Fruit fly (Drosophila melanogaster) whole organism, embryonic: Measurements from ENCODE around the gene CG34454.

ENCODE experiments used
- Atf6 ChIP-seq: fragments of 200-800 bp; sonication (Bioruptor generic); IDR thresholded peaks from 2 replicates; pipeline ENCODE4 v1.3.6; 2022; ENCODE audit warnings: missing biosample characterization, missing genetic modification characterization
- CG10979 ChIP-seq: fragments of 200-800 bp; sonication (Bioruptor generic); optimal IDR thresholded peaks from 2 replicates; lab custom pipeline; 2018; ENCODE audit warnings: missing biosample characterization, mild to moderate bottlenecking, missing genetic modification characterization, moderate library complexity
- CG15479 ChIP-seq: fragments of 200-800 bp; sonication (Bioruptor generic); optimal IDR thresholded peaks from 3 replicates; lab custom pipeline; 2019; ENCODE audit warnings: missing biosample characterization, mild to moderate bottlenecking, missing genetic modification characterization, moderate library complexity
- CG17612 ChIP-seq: fragments of 200-800 bp; sonication (Bioruptor generic); IDR thresholded peaks from 2 replicates; pipeline ENCODE4 v1.3.6; 2022; ENCODE audit warnings: missing biosample characterization, missing genetic modification characterization
- CG17912 ChIP-seq: fragments of 200-800 bp; sonication (Bioruptor generic); optimal IDR thresholded peaks from 2 replicates; lab custom pipeline; 2018; ENCODE audit warnings: missing biosample characterization, mild to moderate bottlenecking, missing genetic modification characterization
- CG18011 ChIP-seq: fragments of 200-800 bp; sonication (Bioruptor generic); optimal IDR thresholded peaks from 2 replicates; lab custom pipeline; 2017; ENCODE audit warnings: missing biosample characterization, missing genetic modification characterization, mild to moderate bottlenecking, moderate library complexity, missing genotype
- CG2120 ChIP-seq: fragments of 200-800 bp; sonication (Bioruptor generic); optimal IDR thresholded peaks from 3 replicates; lab custom pipeline; 2016; ENCODE audit warnings: missing biosample characterization, missing genetic modification characterization
- CG31388 ChIP-seq: fragments of 200-800 bp; sonication (Bioruptor generic); optimal IDR thresholded peaks from 2 replicates; lab custom pipeline; 2016; ENCODE audit warnings: missing biosample characterization, missing genetic modification characterization
- CG3726 ChIP-seq: fragments of 200-800 bp; sonication (Bioruptor generic); IDR thresholded peaks from 3 replicates; pipeline ENCODE4, ENCODE4 v1.3.6; 2022; ENCODE audit warnings: missing biosample characterization, missing genetic modification characterization
- CG3995 ChIP-seq: fragments of 200-800 bp; sonication (Bioruptor generic); optimal IDR thresholded peaks from 3 replicates; lab custom pipeline; 2016; ENCODE audit warnings: missing biosample characterization, missing genetic modification characterization
- CG4617 ChIP-seq: fragments of 200-800 bp; sonication (Bioruptor generic); optimal IDR thresholded peaks from 3 replicates; lab custom pipeline; 2016; ENCODE audit warnings: missing biosample characterization, missing genetic modification characterization, borderline replicate concordance
- CG4730 ChIP-seq: fragments of 200-800 bp; sonication (Bioruptor generic); IDR thresholded peaks from 2 replicates; pipeline ENCODE4 v1.3.6; 2022; ENCODE audit warnings: missing biosample characterization, missing genetic modification characterization
- CG5245 ChIP-seq: fragments of 200-800 bp; sonication (Bioruptor generic); optimal IDR thresholded peaks from 3 replicates; lab custom pipeline; 2016; ENCODE audit warnings: missing biosample characterization, missing genetic modification characterization
- CG7786 ChIP-seq: fragments of 200-800 bp; sonication (Bioruptor generic); optimal IDR thresholded peaks from 2 replicates; lab custom pipeline; 2016; ENCODE audit warnings: missing biosample characterization, missing genetic modification characterization
- CG7839 ChIP-seq: fragments of 200-800 bp; sonication (Bioruptor generic); optimal IDR thresholded peaks from 3 replicates; lab custom pipeline; 2018; ENCODE audit warnings: missing biosample characterization, mild to moderate bottlenecking, missing genetic modification characterization, moderate library complexity
- CG7928 ChIP-seq: fragments of 200-800 bp; sonication (Bioruptor generic); optimal IDR thresholded peaks from 2 replicates; lab custom pipeline; 2017; ENCODE audit warnings: missing biosample characterization, mild to moderate bottlenecking, missing genetic modification characterization
- CG8944 ChIP-seq: fragments of 200-800 bp; sonication (Bioruptor generic); optimal IDR thresholded peaks from 3 replicates; lab custom pipeline; 2016; ENCODE audit warnings: missing biosample characterization, missing genetic modification characterization
- CG9437 ChIP-seq: fragments of 200-800 bp; sonication (Bioruptor generic); optimal IDR thresholded peaks from 2 replicates; lab custom pipeline; 2018; ENCODE audit warnings: missing biosample characterization, mild to moderate bottlenecking, missing genetic modification characterization
- CTCF ChIP-seq: fragments of 200-800 bp; sonication (Bioruptor generic); optimal IDR thresholded peaks from 2 replicates; lab custom pipeline; 2017; ENCODE audit warnings: missing biosample characterization, mild to moderate bottlenecking, missing genetic modification characterization, moderate library complexity
- D19A ChIP-seq: fragments of 200-800 bp; optimal IDR thresholded peaks from 3 replicates; lab custom pipeline; 2019; ENCODE audit warnings: missing biosample characterization, mild to moderate bottlenecking, missing genetic modification characterization, moderate library complexity
- Drgx ChIP-seq: fragments of 200-800 bp; sonication (Bioruptor generic); IDR thresholded peaks from 2 replicates; pipeline ENCODE4 v1.3.6; 2022; ENCODE audit warnings: missing biosample characterization, missing genetic modification characterization
- Gsc ChIP-seq: fragments of 200-800 bp; sonication (Bioruptor generic); IDR thresholded peaks from 2 replicates; pipeline ENCODE4 v1.3.6; 2022; ENCODE audit warnings: missing biosample characterization, missing genetic modification characterization
- HmgZ ChIP-seq: fragments of 200-800 bp; sonication (Bioruptor generic); optimal IDR thresholded peaks from 2 replicates; lab custom pipeline; 2018; ENCODE audit warnings: missing biosample characterization, mild to moderate bottlenecking, missing genetic modification characterization
- Lpt ChIP-seq: fragments of >200 bp; optimal IDR thresholded peaks from 2 replicates; lab custom pipeline; 2018; ENCODE audit warnings: missing biosample characterization, missing genetic modification characterization
- Mad ChIP-seq: fragments of 200-800 bp; sonication (Bioruptor generic); optimal IDR thresholded peaks from 2 replicates; lab custom pipeline; 2016; ENCODE audit warnings: missing biosample characterization, missing genetic modification characterization
- NC2β ChIP-seq: fragments of 200-800 bp; sonication (Bioruptor generic); optimal IDR thresholded peaks from 2 replicates; lab custom pipeline; 2016; ENCODE audit warnings: missing biosample characterization, missing genetic modification characterization
- Oli ChIP-seq: fragments of 200-800 bp; sonication (Bioruptor generic); optimal IDR thresholded peaks from 2 replicates; lab custom pipeline; 2018; ENCODE audit warnings: missing biosample characterization, mild to moderate bottlenecking, missing genetic modification characterization, moderate library complexity
- Pdp1 ChIP-seq, 2 experiments: fragments of 200-800 bp; sonication (Bioruptor generic); optimal IDR thresholded peaks; 3 replicates each; lab custom pipeline; 2016; ENCODE audit warnings: missing biosample characterization in 2 of 2, missing genetic modification characterization in 2 of 2, mild to moderate bottlenecking in 1 of 2, moderate library complexity in 1 of 2
- Spps ChIP-seq: fragments of 200-800 bp; sonication (Bioruptor generic); optimal IDR thresholded peaks from 2 replicates; lab custom pipeline; 2018; ENCODE audit warnings: missing biosample characterization, mild to moderate bottlenecking, missing genetic modification characterization
- Taf1 ChIP-seq: fragments of 200-800 bp; sonication (Bioruptor generic); IDR thresholded peaks from 2 replicates; pipeline ENCODE4 v1.3.6; 2022; ENCODE audit warnings: missing biosample characterization, missing genetic modification characterization
- amos ChIP-seq: fragments of 200-800 bp; sonication (Bioruptor generic); IDR thresholded peaks from 2 replicates; pipeline ENCODE4 v1.3.6; 2022; ENCODE audit warnings: missing biosample characterization, missing genetic modification characterization; ENCODE audit not compliant: partially characterized antibody
- br ChIP-seq: fragments of >200 bp; optimal IDR thresholded peaks from 2 replicates; lab custom pipeline; 2017
- chif ChIP-seq, 2 experiments: fragments of 200-800 bp; sonication (Bioruptor generic); optimal IDR thresholded peaks; 3 replicates each; lab custom pipeline; 2016; ENCODE audit warnings: missing biosample characterization in 2 of 2, missing genetic modification characterization in 2 of 2
- ci ChIP-seq: fragments of 200-800 bp; sonication (Bioruptor generic); IDR thresholded peaks from 3 replicates; pipeline ENCODE4 v1.3.6; 2022; ENCODE audit warnings: missing biosample characterization, missing genetic modification characterization
- dan ChIP-seq: fragments of 200-800 bp; sonication (Bioruptor generic); IDR thresholded peaks from 2 replicates; pipeline ENCODE4 v1.3.6; 2022; ENCODE audit warnings: missing biosample characterization, missing genetic modification characterization
- en ChIP-seq: fragments of 200-800 bp; sonication (Bioruptor generic); optimal IDR thresholded peaks from 2 replicates; lab custom pipeline; 2016; ENCODE audit warnings: missing biosample characterization, missing genetic modification characterization
- fd96Cb ChIP-seq: fragments of 200-800 bp; sonication (Bioruptor generic); optimal IDR thresholded peaks from 2 replicates; lab custom pipeline; 2018; ENCODE audit warnings: missing biosample characterization, mild to moderate bottlenecking, missing genetic modification characterization, moderate library complexity
- gem ChIP-seq: fragments of 200-800 bp; sonication (Bioruptor generic); optimal IDR thresholded peaks from 2 replicates; lab custom pipeline; 2019; ENCODE audit warnings: missing biosample characterization, mild to moderate bottlenecking, missing genetic modification characterization, moderate library complexity
- hth ChIP-seq: fragments of >200 bp; optimal IDR thresholded peaks from 2 replicates; lab custom pipeline; 2017; ENCODE audit warnings: inconsistent platforms
- mirr ChIP-seq: fragments of 200-800 bp; sonication (Bioruptor generic); optimal IDR thresholded peaks from 3 replicates; lab custom pipeline; 2018; ENCODE audit warnings: missing biosample characterization, mild to moderate bottlenecking, missing genetic modification characterization
- org-1 ChIP-seq: fragments of 200-800 bp; sonication (Bioruptor generic); optimal IDR thresholded peaks from 2 replicates; lab custom pipeline; 2017; ENCODE audit warnings: missing biosample characterization, missing genetic modification characterization
- run ChIP-seq: fragments of 200-800 bp; sonication (Bioruptor generic); optimal IDR thresholded peaks from 3 replicates; lab custom pipeline; 2018; ENCODE audit warnings: missing biosample characterization, mild to moderate bottlenecking, missing genetic modification characterization
- scrt ChIP-seq: fragments of 200-800 bp; sonication (Bioruptor generic); optimal IDR thresholded peaks from 2 replicates; lab custom pipeline; 2018; ENCODE audit warnings: missing biosample characterization, mild to moderate bottlenecking, missing genetic modification characterization, moderate library complexity
- shn ChIP-seq: fragments of 200-800 bp; sonication (Bioruptor generic); optimal IDR thresholded peaks from 3 replicates; lab custom pipeline; 2016; ENCODE audit warnings: missing biosample characterization, missing genetic modification characterization
- sob ChIP-seq: fragments of 200-800 bp; sonication (Bioruptor generic); IDR thresholded peaks from 2 replicates; pipeline ENCODE4 v1.3.6; 2022; ENCODE audit warnings: missing biosample characterization, missing genetic modification characterization
- sqz ChIP-seq: fragments of 200-800 bp; sonication (Bioruptor generic); optimal IDR thresholded peaks from 3 replicates; lab custom pipeline; 2018; ENCODE audit warnings: missing biosample characterization, mild to moderate bottlenecking, missing genetic modification characterization
- sr ChIP-seq: fragments of 200-800 bp; sonication (Bioruptor generic); IDR thresholded peaks from 3 replicates; pipeline ENCODE4 v1.3.6; 2022; ENCODE audit warnings: missing biosample characterization, missing genetic modification characterization
- sug ChIP-seq: fragments of 200-800 bp; optimal IDR thresholded peaks from 2 replicates; lab custom pipeline; 2019; ENCODE audit warnings: missing biosample characterization, mild to moderate bottlenecking, missing genetic modification characterization, moderate library complexity
- toy ChIP-seq: fragments of 200-800 bp; sonication (Bioruptor generic); IDR thresholded peaks from 2 replicates; pipeline ENCODE4 v1.3.6; 2022; ENCODE audit warnings: missing biosample characterization, missing genetic modification characterization
- unpg ChIP-seq: fragments of 200-800 bp; sonication (Bioruptor generic); optimal IDR thresholded peaks from 3 replicates; lab custom pipeline; 2018; ENCODE audit warnings: missing biosample characterization, mild to moderate bottlenecking, missing genetic modification characterization, moderate library complexity
- usp ChIP-seq: fragments of >200 bp; optimal IDR thresholded peaks from 2 replicates; lab custom pipeline; 2017; ENCODE audit warnings: missing biosample characterization, missing genetic modification characterization

CG34454 gene

DNA sequence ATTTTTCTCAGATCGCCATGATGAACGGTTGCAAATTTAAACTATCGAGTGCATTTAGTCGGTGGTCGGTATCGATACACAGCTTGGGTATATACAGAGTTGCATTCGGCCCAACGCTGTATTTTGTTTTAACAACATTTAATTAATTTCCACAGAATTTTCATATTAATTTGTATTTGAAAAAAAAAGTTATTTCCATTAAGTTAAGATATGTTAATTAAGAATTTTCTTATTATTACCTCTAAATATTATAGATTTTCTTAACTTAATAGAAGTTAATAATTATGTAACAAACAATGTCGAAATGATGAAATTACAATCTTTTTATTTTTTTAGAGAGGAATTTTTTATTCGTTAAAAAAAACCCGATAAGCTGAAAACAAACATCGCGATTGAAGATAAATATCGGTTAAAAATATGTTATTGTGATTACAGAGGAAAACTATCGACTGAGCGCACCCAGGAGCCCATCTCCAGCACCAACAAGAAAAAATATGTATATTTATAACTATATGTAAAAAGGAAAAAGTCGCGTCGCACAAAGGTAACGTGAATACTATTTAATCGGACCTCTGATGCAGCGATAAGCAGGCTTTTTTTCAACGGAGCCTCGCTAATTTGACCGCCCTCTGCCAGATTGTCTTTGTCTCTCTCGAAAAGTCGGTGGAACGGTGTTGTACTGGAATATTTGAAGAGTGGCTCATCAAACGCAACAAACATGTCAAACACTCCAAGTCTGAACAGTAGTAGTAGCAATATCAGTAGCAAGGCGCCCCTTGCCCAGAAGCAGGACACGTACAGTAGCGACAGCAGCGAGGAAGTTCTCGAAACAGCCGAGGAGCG, 32.2 kb downstream of the CG34454 start, which contains the start of the genes rno and mri (continued):
- TF ChIP-seq amos (GFP tag; lab: Robert Waterston, UW) (peak; percentile 96), unpg (GFP tag; lab: Kevin White, UChicago) (peak; percentile 67), CG7928 (GFP tag; lab: Kevin White, UChicago) (no peak), fd96Cb (tag; lab: Kevin White, UChicago) (peak; percentile 79), CG10979 (peak; percentile 67), Pdp1 (GFP tag; optimal IDR thresholded peaks at IDR 0.05; lab: Kevin White, UChicago) (peak in 1 of 2 experiments; percentile 50), org-1 (no peak), gem (tag; lab: Kevin White, UChicago) (peak; percentile 90), Gsc (GFP tag; lab: Robert Waterston, UW) (no peak), CG15479 (GFP tag; lab: Kevin White, UChicago) (no peak), br (lab: Kevin White, UChicago) (no peak), CG4617 (GFP tag; lab: Kevin White, UChicago) (peak; percentile 58), CG31388 (GFP tag; lab: Kevin White, UChicago) (no peak), chif (GFP tag; optimal IDR thresholded peaks at IDR 0.05; lab: Kevin White, UChicago) (no peak), CG3995 (GFP tag; lab: Kevin White, UChicago) (peak; percentile 83), sr (GFP tag; lab: Robert Waterston, UW) (no peak), toy (no peak), CG17912 (GFP tag; lab: Kevin White, UChicago) (no peak), sob (GFP tag; lab: Robert Waterston, UW) (peak; percentile 69), run (tag; lab: Kevin White, UChicago) (peak; percentile 37), CG2120 (GFP tag; lab: Kevin White, UChicago) (peak; percentile 67), CG3726 (GFP tag; lab: Robert Waterston, UW) (no peak), Oli (tag; lab: Kevin White, UChicago) (peak; percentile 56), sug (tag; lab: Kevin White, UChicago) (peak; percentile 73), CG5245 (GFP tag; lab: Kevin White, UChicago) (peak; percentile 39), HmgZ (tag; lab: Kevin White, UChicago) (peak; percentile 2), hth (lab: Kevin White, UChicago) (no peak), usp (GFP tag; lab: Kevin White, UChicago) (no peak), CG17612 (GFP tag; lab: Robert Waterston, UW) (no peak), scrt (no peak), Atf6 (GFP tag; lab: Robert Waterston, UW) (peak; percentile 67; the same call in 1 of the 2 replicates), CG18011 (GFP tag; lab: Kevin White, UChicago) (no peak), CG4730 (GFP tag; lab: Robert Waterston, UW) (peak; percentile 72), Spps (tag; lab: Kevin White, UChicago) (peak; percentile 15), CG9437 (GFP tag; lab: Kevin White, UChicago) (peak; percentile 48), Taf1 (GFP tag; lab: Robert Waterston, UW) (peak; percentile 51), CG7786 (GFP tag; lab: Kevin White, UChicago) (no peak), sqz (peak; percentile 13), Mad (peak; percentile 10), Lpt (GFP tag; lab: Kevin White, UChicago) (no peak), D19A (tag; lab: Kevin White, UChicago) (peak; percentile 58), en (no peak), CTCF (GFP tag; lab: Kevin White, UChicago) (no peak), CG8944 (GFP tag; lab: Kevin White, UChicago) (no peak), mirr (GFP tag; lab: Kevin White, UChicago) (no peak), ci (GFP tag; lab: Robert Waterston, UW) (peak; percentile 61; the same call in 2 of the 3 replicates), NC2β (no peak), CG7839 (peak; percentile 81), shn (GFP tag; lab: Kevin White, UChicago) (no peak), dan (no peak), Drgx (GFP tag; lab: Robert Waterston, UW) (peak; percentile 47; the same call in 1 of the 2 replicates)
